Worm (Caenorhabditis elegans): ENCODE measurements around the gene C45B11.9.
A peak's percentile ranks its signal among the peaks of the same experiment; 100 is the strongest.

The C45B11.9 gene

ce11 chrV:11060239-11060984, 20.3 kb downstream of the C45B11.9 start, which contains the start of gene T04C12.11:
T04C12.11 (minus strand) TSS chrV:11060289.
- TF ChIP-seq mdl-1 (tag; optimal IDR thresholded peaks at IDR 0.05), result peak in 1 of 2 experiments; percentile 43
- TF ChIP-seq dpl-1 (GFP tag; optimal IDR thresholded peaks at IDR 0.05), result no peak
- TF ChIP-seq nhr-85 (tag), result peak; percentile 85
- TF ChIP-seq elt-3 (tag; optimal IDR thresholded peaks at IDR 0.05), result peak in 1 of 6 experiments; percentile 32
- no peak for TF ChIP-seq ama-1 (optimal IDR thresholded peaks at IDR 0.05)
- peak; percentile 65 for TF ChIP-seq snu-23 (GFP tag; optimal IDR thresholded peaks at IDR 0.05)
- TF ChIP-seq lin-14 (GFP tag; optimal IDR thresholded peaks at IDR 0.05), result peak; percentile 72
- TF ChIP-seq egl-27 (tag; optimal IDR thresholded peaks at IDR 0.05), result no peak
- TF ChIP-seq nhr-11 (tag; optimal IDR thresholded peaks at IDR 0.05), result no peak
- no peak for TF ChIP-seq nhr-237 (tag; optimal IDR thresholded peaks at IDR 0.05)
- TF ChIP-seq blmp-1 (tag; optimal IDR thresholded peaks at IDR 0.05), result peak; percentile 99
- no peak for TF ChIP-seq efl-1 (optimal IDR thresholded peaks at IDR 0.05)
- TF ChIP-seq efl-1 (GFP tag; optimal IDR thresholded peaks at IDR 0.05 in 1 of 2), result peak in 1 of 2 experiments; percentile 64
- TF ChIP-seq C16A3.4 (tag; optimal IDR thresholded peaks at IDR 0.05), result peak; percentile 8
- TF ChIP-seq ceh-90 (tag; optimal IDR thresholded peaks at IDR 0.05), result no peak
- peak in 1 of 2 experiments; percentile 19 for TF ChIP-seq lin-35 (GFP tag; optimal IDR thresholded peaks at IDR 0.05)
- peak; percentile 77 for TF ChIP-seq mep-1 (tag; optimal IDR thresholded peaks at IDR 0.05)
- TF ChIP-seq nhr-71 (tag; optimal IDR thresholded peaks at IDR 0.05), result peak; percentile 32
- peak in 1 of 2 experiments; percentile 30 for TF ChIP-seq lsy-2 (tag; optimal IDR thresholded peaks at IDR 0.05)
- no peak for TF ChIP-seq unc-30 (tag; optimal IDR thresholded peaks at IDR 0.05)
- TF ChIP-seq nhr-20 (tag; optimal IDR thresholded peaks at IDR 0.05), result peak; percentile 66
- TF ChIP-seq skn-1 (tag; optimal IDR thresholded peaks at IDR 0.05), result peak; percentile 10
- no peak for TF ChIP-seq grh-1 (GFP tag; IDR thresholded peaks at IDR 0.05)

ce11 chrV:11061887-11062286, 21.8 kb downstream of the C45B11.9 start:
- TF ChIP-seq lin-14 (GFP tag; optimal IDR thresholded peaks at IDR 0.05) (peak; percentile 62), blmp-1 (tag; optimal IDR thresholded peaks at IDR 0.05) (peak; percentile 90), nhr-85 (tag) (peak; percentile 70), mep-1 (tag; optimal IDR thresholded peaks at IDR 0.05) (peak; percentile 23), fkh-10 (GFP tag; optimal IDR thresholded peaks at IDR 0.05) (no peak), Y116A8C.19 (tag; optimal IDR thresholded peaks at IDR 0.05; ENCODE audit: borderline replicate concordance) (no peak), nhr-71 (tag; optimal IDR thresholded peaks at IDR 0.05) (peak; percentile 12), snu-23 (GFP tag; optimal IDR thresholded peaks at IDR 0.05) (peak; percentile 40), jun-1 (tag; optimal IDR thresholded peaks at IDR 0.05) (no peak), nhr-77 (tag; optimal IDR thresholded peaks at IDR 0.05) (no peak), lin-35 (GFP tag; optimal IDR thresholded peaks at IDR 0.05) (peak in 1 of 2 experiments; percentile 15), nhr-20 (tag; optimal IDR thresholded peaks at IDR 0.05) (peak; percentile 36), C34B4.2 (tag; optimal IDR thresholded peaks at IDR 0.05) (no peak), nhr-12 (tag; optimal IDR thresholded peaks at IDR 0.05) (no peak)

ce11 chrV:11063115-11063514, 23.0 kb downstream of the C45B11.9 start, which contains the start of gene T04C12.9:
T04C12.9 (minus strand) TSS chrV:11063215.
- TF ChIP-seq unc-86 (tag; optimal IDR thresholded peaks at IDR 0.05) (no peak), zip-4 (GFP tag; optimal IDR thresholded peaks at IDR 0.05) (no peak), C16A3.4 (tag; optimal IDR thresholded peaks at IDR 0.05) (no peak), ztf-11 (tag; optimal IDR thresholded peaks at IDR 0.05) (no peak), nhr-77 (tag; optimal IDR thresholded peaks at IDR 0.05) (no peak), snu-23 (GFP tag; optimal IDR thresholded peaks at IDR 0.05) (no peak), nhr-12 (tag; optimal IDR thresholded peaks at IDR 0.05) (no peak), lin-14 (GFP tag; optimal IDR thresholded peaks at IDR 0.05) (no peak), aly-2 (tag; optimal IDR thresholded peaks at IDR 0.05) (no peak)

ce11 chrV:11065513-11065912, 25.4 kb downstream of the C45B11.9 start, which contains the start of gene nlp-80:
nlp-80 (minus strand) TSS chrV:11065613.
- TF ChIP-seq nhr-11 (tag; optimal IDR thresholded peaks at IDR 0.05), result no peak
- peak; percentile 6 for TF ChIP-seq fkh-8 (tag; optimal IDR thresholded peaks at IDR 0.05)
